Fruit fly (Drosophila melanogaster) whole organism: ENCODE data around the gene cni.

Experiments used
- CG8478 ChIP-seq: fragments of >200 bp; optimal IDR thresholded peaks from 2 replicates; lab custom pipeline; 2018; ENCODE audit warnings: inconsistent platforms
- Dll ChIP-seq: fragments of >200 bp; optimal IDR thresholded peaks from 2 replicates; lab custom pipeline; 2017
- EcR ChIP-seq, 2 experiments: fragments of >200 bp; optimal IDR thresholded peaks; 2 replicates each; lab custom pipeline; 2017; ENCODE audit warnings: missing biosample characterization in 2 of 2, missing genetic modification characterization in 2 of 2, missing genetic modification reagents in 2 of 2
- pan ChIP-seq: fragments of >200 bp; optimal IDR thresholded peaks from 2 replicates; lab custom pipeline; 2017
- psq ChIP-seq: fragments of >200 bp; optimal IDR thresholded peaks from 2 replicates; lab custom pipeline; 2017
- usp ChIP-seq: fragments of >200 bp; optimal IDR thresholded peaks from 2 replicates; lab custom pipeline; 2017; ENCODE audit warnings: missing biosample characterization, missing genetic modification characterization, mixed read lengths

Gene cni

DNA sequence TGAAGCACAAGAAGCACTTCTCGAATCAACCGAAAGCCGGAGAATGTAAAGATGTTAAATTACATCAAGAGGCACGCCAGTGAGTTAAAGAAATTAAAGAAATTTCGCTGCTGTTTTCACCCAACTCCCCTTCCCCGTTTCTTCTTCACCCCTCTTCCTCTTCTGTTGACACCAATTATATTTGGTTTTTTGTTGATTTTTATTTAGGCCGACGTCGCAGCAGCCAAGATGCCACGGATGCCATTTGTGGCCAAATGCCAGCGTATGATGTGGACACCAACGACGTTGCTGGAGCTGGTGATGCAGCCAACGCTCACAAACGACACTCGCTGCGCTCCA lies 22.2 kb downstream of the cni start:
- no peak for TF ChIP-seq CG8478 (lab: Kevin White, UChicago)
- no peak for TF ChIP-seq Dll (lab: Kevin White, UChicago)
- no peak for TF ChIP-seq pan (lab: Kevin White, UChicago)
- TF ChIP-seq usp (GFP tag; lab: Kevin White, UChicago), result no peak
- TF ChIP-seq EcR (GFP tag; optimal IDR thresholded peaks at IDR 0.05; lab: Kevin White, UChicago), result no peak
- no peak for TF ChIP-seq psq

DNA sequence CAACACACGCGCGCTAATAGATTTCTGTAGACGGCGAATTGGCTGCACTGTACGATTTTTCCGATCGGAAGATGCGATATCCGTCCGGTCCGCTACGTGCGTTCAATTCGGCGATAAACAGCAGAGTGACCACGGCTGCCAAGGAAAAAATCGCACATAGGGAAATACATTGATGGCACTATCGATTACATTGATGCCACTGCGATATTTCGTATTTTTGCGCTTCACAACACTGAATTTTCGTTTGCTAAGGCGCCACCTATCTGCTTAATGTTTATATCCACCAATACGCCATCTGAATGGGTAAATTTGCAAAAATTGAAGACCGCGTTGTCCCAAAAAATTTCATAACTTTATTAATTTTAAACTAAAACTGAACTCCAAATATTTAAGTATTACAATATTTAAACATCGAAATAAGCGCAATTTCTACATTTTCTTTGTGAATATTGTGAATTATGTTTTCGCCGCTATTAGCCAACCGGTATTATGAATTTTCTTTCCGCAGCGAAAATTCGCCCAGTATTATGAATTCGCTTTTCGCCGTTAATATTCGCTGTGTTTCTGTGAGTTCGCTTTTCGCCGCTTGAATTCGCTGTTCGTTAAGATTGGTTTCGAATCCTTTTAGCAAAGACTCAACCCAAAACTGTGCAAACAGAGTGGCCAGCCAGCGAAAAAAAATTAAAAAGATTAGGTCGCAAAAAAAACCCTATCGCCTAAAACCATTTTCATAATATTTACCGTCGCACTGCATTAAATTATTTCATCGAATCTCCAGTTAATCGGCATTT lies 22.7 kb downstream of the cni start, which contains the start of the genes crp and pkaap:
TSS of gene crp (minus strand) at position 129 of the 791 bp plus-strand sequence.
TSS of gene pkaap (plus strand) at position 689 of the 791 bp plus-strand sequence.
- no peak for TF ChIP-seq EcR (GFP tag; optimal IDR thresholded peaks at IDR 0.05; lab: Kevin White, UChicago)
- no peak for TF ChIP-seq usp (GFP tag; lab: Kevin White, UChicago)
- no peak for TF ChIP-seq pan (lab: Kevin White, UChicago)
- TF ChIP-seq psq, result no peak

DNA sequence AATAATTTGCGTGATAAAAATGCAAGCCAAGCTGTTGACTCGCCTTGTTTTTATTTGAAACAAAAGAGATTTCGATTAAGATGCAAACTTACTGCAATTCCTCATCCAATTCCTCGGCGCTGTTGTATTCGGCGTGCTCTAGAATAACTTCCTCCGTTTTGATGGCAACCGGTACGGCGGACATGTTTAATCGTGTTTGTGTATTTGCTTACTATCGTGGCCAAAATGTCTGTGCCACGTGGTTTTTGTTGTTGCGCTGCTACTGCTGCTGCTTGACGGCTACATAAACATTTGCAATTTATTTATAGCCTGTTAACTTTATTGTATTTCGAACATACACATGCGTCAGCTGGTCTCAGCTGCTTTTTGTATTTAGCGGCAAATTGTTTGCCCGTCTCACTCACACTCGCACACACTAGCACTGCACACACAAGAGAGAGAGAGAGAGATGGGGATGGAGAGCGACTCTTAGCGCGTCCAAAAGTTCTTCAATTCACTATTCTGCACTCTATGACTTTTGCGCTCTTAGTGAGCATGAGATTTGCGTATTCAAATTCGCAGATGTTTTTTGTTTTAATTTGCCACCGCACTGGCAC lies 23.4 kb downstream of the cni start:
- no peak for TF ChIP-seq CG8478 (lab: Kevin White, UChicago)

DNA sequence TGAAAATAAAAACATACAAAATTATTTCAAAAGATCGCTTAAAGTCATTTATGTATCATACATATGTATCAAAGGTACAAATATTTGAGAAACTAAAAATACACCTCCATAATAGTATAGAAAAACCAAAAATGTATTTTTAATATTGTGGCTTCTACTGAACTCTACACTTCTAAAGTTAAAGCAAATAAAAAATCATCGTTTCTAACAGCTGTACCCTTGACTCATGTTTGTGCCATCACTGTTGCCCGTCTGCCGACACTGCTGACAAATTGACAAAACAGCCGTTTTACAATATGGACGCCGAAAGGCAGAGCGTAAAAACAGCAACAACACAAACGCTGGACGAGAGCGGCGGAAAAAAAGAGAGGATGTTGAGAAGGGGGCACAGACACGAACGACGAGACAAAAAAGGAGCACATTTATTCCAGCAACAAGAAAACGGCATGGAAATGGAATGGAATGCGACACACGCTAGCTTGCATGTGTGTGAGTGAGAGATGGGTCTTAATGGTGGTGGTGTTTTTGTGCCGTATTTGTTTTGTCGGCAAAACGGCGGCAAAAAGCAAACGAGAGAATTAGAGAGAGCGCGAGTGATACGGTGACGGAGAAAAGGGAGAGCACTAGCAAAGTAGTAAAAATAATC lies 24.0 kb downstream of the cni start:
- TF ChIP-seq CG8478 (lab: Kevin White, UChicago), result no peak
- peak; percentile 67 for TF ChIP-seq Dll (lab: Kevin White, UChicago)
- TF ChIP-seq EcR (GFP tag; optimal IDR thresholded peaks at IDR 0.05; lab: Kevin White, UChicago), result no peak

DNA sequence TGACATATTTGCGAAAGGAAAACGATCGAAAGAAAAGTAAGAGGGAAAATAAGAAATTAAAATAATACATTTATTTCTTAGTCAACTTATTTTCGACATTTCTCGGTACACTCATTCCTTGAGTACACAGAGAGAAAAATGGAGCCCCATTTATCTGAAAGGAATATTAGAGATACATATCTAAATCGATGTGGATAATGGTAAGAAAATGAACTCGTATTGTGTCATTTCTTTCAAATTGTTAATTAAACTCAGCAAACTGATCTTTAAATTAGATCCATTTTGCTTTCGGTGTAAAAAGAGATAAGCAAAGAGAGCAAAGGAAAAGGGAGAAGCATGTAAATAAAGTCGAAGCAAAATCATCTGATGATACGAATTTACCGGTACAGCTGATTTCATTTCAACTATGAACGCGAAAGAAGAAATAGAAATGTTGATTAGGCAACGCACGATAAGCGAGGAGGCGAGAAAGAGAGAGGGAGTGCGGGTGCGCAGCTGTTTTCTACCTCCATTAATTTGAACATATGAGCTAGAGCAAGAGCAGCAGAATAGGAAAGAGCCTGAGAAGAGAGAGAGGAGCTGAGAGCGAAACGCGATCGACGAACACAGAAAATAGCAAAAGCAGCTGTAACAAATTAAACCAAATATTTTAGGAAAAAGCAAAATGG lies 24.7 kb downstream of the cni start:
- TF ChIP-seq EcR (GFP tag; optimal IDR thresholded peaks at IDR 0.05; lab: Kevin White, UChicago), result no peak
- TF ChIP-seq psq, result no peak
- TF ChIP-seq CG8478 (lab: Kevin White, UChicago), result no peak
- TF ChIP-seq Dll (lab: Kevin White, UChicago), result no peak

DNA sequence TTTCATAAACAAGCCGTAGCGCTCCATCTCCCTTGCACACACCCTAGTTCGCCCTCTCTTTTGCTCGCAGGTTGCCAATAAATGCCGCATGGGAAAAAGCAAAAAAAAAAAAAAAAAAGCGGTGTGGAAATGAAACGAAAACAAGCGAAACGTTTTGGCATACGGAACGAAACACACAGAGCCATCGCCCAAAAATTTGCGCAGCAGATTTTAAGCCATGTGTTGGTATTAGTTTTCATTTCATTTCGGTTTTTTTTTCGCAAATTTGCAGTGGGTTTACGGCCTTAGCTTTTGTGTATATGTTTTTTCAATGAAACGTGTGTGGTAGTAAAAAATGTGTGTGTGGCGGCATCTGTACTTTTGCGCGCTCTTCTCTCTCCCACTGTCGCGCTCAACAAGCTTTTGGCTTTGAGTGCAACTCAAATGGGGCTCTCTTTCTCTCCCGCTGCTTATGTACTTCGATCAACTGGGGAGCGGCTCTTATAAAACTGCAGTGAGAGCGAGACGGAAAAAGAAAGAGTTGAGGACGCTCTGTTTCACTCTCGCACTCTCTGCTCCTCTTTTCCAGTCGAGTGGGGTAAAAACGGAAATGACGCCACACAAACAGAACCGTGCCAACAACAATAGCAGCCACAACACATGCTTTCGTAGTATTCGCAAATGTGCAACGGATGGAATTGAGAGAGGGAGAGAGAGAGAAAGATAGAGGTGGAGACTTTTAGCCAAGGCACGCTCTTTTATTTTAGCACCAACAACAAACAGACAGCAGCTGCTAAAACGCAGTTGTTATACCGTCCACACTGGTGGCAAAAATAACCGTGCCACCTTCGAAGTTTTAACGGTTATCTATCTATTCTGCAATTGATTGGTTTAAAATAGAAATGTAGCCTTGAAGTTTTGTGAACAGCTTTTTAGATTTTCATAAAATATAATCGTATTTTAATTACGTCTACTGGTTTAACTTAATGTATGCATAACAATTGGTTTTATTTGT lies 25.9 kb downstream of the cni start:
- TF ChIP-seq usp (GFP tag; lab: Kevin White, UChicago), result no peak
- TF ChIP-seq pan (lab: Kevin White, UChicago), result no peak
- TF ChIP-seq EcR (GFP tag; optimal IDR thresholded peaks at IDR 0.05; lab: Kevin White, UChicago), result peak in 1 of 2 experiments; percentile 45
- TF ChIP-seq Dll (lab: Kevin White, UChicago), result peak; percentile 76
- TF ChIP-seq psq, result no peak
- peak; percentile 58 for TF ChIP-seq CG8478 (lab: Kevin White, UChicago)

DNA sequence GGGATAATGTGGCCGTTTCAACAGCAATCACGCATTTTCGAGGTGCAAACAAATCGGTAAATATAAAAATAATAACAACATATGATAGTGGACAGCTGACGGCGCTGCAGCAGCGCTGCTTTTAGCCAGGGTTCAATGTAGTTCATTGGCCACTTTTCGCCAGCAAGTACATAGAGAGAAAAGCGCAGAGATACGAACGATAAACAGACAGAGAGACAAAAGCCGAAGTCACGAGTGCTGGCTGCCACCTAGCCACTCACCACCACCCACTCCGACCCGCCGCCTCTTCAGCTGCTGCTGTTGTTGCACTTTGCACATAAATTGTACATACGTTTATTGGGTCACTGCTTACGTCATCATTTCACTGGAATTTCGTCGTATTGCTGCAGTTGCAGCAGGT lies 27.7 kb downstream of the cni start:
- TF ChIP-seq EcR (GFP tag; optimal IDR thresholded peaks at IDR 0.05; lab: Kevin White, UChicago) (peak in 1 of 2 experiments; percentile 15), psq (no peak)

DNA sequence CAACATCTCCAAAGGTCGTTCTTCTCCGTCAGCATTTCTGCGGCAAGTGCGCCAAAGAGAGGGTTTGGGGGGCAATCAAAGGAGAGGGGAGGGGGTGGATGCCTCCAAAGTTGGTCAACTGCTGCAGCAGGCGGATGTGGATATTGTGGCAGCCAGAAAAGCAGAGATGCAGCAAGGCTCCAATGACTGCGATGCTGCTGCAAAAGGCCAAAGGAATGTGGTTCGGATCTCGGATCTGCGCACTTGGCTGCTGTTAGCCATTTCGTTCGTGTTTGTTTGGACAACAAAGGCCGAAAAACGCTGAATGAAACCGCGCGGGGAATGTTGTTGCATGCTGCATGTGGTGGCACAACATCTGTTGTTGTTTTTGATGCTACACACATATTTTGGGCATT lies 28.5 kb downstream of the cni start:
- TF ChIP-seq Dll (lab: Kevin White, UChicago) (no peak), EcR (GFP tag; optimal IDR thresholded peaks at IDR 0.05; lab: Kevin White, UChicago) (peak in 1 of 2 experiments; percentile 78)

DNA sequence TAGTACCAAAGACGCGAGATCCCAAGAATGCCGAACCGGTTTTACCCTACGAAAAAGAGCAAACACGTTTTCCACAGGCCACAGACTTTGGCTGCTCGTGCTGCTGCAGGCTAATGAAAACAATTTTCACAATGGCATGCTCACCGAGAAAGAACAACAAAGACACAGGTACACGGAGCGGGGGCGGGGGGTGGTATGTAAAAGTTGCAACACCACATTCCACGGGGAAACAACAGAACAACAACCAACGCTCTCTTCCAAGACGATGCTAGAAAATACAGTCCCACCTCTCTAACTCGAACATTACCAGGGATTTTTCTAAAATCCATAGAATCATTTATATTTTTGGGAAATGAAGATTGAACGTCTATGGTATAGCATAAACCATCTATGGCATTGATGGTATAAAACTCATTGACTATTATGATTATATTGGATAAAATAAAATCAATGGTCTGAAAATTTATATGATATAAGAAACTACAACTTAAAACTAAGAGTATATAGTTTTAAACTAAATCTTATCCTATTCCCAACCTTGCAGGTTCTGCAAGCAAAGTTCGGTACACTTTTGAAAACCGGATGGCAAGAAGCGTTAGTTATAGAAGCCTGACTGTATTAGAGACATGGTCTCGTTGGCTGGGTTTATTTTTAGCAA lies 29.0 kb downstream of the cni start:
- peak; percentile 45 for TF ChIP-seq Dll (lab: Kevin White, UChicago)
- no peak for TF ChIP-seq pan (lab: Kevin White, UChicago)

DNA sequence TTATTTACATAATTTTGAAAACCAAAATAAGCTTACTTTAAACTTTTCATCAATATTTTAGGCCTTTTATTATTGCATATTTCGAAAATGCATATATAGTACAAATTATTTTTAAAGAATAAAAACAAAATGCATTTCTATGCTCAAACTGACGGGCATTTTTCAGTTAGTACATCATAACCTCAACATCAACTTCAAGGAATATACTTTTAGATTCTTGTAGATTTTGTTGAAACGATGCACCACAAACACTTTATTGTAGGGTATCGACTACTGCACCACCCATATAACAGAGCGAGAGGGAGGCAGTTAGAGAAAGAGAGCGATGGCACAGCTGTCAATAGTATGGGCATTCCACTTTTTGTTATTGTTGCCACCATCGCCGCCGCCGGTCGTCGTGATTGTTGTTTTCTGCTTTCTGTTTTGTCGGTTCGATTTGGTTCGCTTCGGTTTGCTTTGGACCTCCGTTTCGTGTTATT lies 30.7 kb downstream of the cni start:
- TF ChIP-seq usp (GFP tag; lab: Kevin White, UChicago) (no peak), psq (no peak), Dll (lab: Kevin White, UChicago) (no peak), CG8478 (lab: Kevin White, UChicago) (no peak), EcR (GFP tag; optimal IDR thresholded peaks at IDR 0.05; lab: Kevin White, UChicago) (no peak), pan (lab: Kevin White, UChicago) (no peak)

DNA sequence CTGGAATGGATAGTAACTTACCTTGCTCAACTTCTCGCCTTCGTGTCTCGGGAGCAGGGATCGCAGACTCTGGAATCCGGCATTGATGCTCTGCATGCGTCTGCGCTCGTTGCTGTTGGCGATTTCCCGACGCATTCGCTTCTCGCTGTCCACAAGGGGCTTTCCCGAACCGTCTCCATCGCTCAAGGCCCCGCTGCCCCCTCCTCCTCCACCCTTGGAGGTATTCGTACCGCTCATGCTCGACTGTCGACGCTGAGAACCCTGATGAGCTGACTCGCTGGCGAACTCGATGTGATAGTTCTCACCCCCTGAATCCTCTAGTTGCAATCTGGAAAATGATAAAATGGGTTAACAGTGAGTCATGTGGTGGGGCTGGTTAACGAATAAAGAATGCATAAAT lies 31.7 kb downstream of the cni start:
- TF ChIP-seq CG8478 (lab: Kevin White, UChicago) (no peak), usp (GFP tag; lab: Kevin White, UChicago) (no peak)
